Fruit fly (Drosophila melanogaster): ENCODE results near the gene CG45489.

The CG45489 gene

DNA sequence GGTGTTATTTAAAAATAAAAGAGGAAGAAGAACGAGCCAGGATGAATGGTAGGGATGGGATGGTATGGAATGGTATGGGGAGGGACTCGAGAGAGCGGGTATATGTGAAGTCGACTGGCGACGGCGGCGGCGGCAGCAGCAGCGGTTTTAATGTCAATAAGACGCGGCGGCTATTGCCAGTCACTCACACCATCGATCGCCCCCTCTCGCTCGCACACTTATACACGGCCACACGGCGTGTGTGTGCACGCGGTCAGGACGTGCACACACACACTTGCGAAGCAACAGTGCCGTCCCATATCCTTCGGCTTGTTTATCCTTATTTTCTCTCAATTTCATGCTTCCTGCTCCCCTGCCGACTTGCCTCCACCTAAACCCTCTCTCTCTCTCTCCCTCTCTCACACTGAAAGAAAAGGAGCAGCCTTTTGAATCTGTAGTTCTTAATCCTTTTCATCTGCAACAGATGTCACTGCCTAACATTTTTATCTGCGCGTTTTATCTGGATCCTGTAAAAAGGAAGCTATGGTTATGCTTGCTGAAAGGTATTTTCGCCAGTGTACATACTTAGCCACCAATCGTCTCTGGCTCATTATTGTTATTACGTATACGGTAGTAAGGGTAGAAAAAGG, 39.7 kb downstream of the CG45489 start (continued):
- no peak for TF ChIP-seq grn (GFP tag; optimal IDR thresholded peaks at IDR 0.05)
- peak; percentile 64 for TF ChIP-seq Nf-YC (tag; optimal IDR thresholded peaks at IDR 0.05)
- peak; percentile 84 for TF ChIP-seq ERR (GFP tag; optimal IDR thresholded peaks at IDR 0.05)
- TF ChIP-seq CG16813 (GFP tag; IDR thresholded peaks at IDR 0.05; ENCODE audit: partially characterized antibody): no peak
- TF ChIP-seq zfh1 (GFP tag; IDR thresholded peaks at IDR 0.05): peak; percentile 87
- peak; percentile 97 for TF ChIP-seq Ets65A (GFP tag)
- peak; percentile 68 for TF ChIP-seq CG14050 (GFP tag; IDR thresholded peaks at IDR 0.05)
- peak; percentile 65 for TF ChIP-seq gcm (GFP tag; optimal IDR thresholded peaks at IDR 0.05)
- peak; percentile 70 for TF ChIP-seq Hand (GFP tag; optimal IDR thresholded peaks at IDR 0.05)
- TF ChIP-seq Ptx1 (GFP tag; IDR thresholded peaks at IDR 0.05): peak; percentile 81
- TF ChIP-seq crp (GFP tag; optimal IDR thresholded peaks at IDR 0.05): peak in 1 of 2 experiments; percentile 41
- TF ChIP-seq CG10462 (GFP tag; optimal IDR thresholded peaks at IDR 0.05): peak; percentile 58
- TF ChIP-seq CG1233 (GFP tag; optimal IDR thresholded peaks at IDR 0.05): peak; percentile 81
- TF ChIP-seq CG7556 (GFP tag; optimal IDR thresholded peaks at IDR 0.05): peak; percentile 88
- no peak; the same call in 1 of the 2 replicates for TF ChIP-seq Poxn (GFP tag; IDR thresholded peaks at IDR 0.05)
- peak; percentile 71 for TF ChIP-seq CG13624 (GFP tag; optimal IDR thresholded peaks at IDR 0.05)
- TF ChIP-seq gsb-n (tag; optimal IDR thresholded peaks at IDR 0.05): peak; percentile 81
- peak; percentile 71 for TF ChIP-seq Nf-YB (GFP tag; optimal IDR thresholded peaks at IDR 0.05)
- TF ChIP-seq CG12155 (GFP tag; optimal IDR thresholded peaks at IDR 0.05): peak; percentile 82
- peak; percentile 64; the same call in 1 of the 2 replicates for TF ChIP-seq cas (GFP tag; IDR thresholded peaks at IDR 0.05)
- TF ChIP-seq CG12299 (tag; optimal IDR thresholded peaks at IDR 0.05): peak; percentile 72
- no peak for TF ChIP-seq CG14860 (GFP tag; IDR thresholded peaks at IDR 0.05; ENCODE audit: partially characterized antibody)
- TF ChIP-seq Doc3 (GFP tag; IDR thresholded peaks at IDR 0.05; ENCODE audit: partially characterized antibody): no peak
- peak; percentile 66 for TF ChIP-seq CG13123 (GFP tag; optimal IDR thresholded peaks at IDR 0.05)
- peak; percentile 78 for TF ChIP-seq CG12236 (GFP tag; optimal IDR thresholded peaks at IDR 0.05)
- TF ChIP-seq Fer2 (tag; optimal IDR thresholded peaks at IDR 0.05): peak; percentile 54
- TF ChIP-seq crc (GFP tag; optimal IDR thresholded peaks at IDR 0.05): peak; percentile 73
- peak; percentile 81 for TF ChIP-seq ATbp (GFP tag; optimal IDR thresholded peaks at IDR 0.05)
- peak; percentile 89 for TF ChIP-seq CG15073 (GFP tag; optimal IDR thresholded peaks at IDR 0.05)
- peak; percentile 78 for TF ChIP-seq nmo (GFP tag; optimal IDR thresholded peaks at IDR 0.05)
- TF ChIP-seq CG8478 (optimal IDR thresholded peaks at IDR 0.05): no peak
- peak; percentile 89 for TF ChIP-seq Side (GFP tag; optimal IDR thresholded peaks at IDR 0.05)
- peak; percentile 85 for TF ChIP-seq Mrtf (GFP tag; IDR thresholded peaks at IDR 0.05)
- peak; percentile 90 for TF ChIP-seq NfI (GFP tag; optimal IDR thresholded peaks at IDR 0.05)
- peak; percentile 79 for TF ChIP-seq Awh (GFP tag; IDR thresholded peaks at IDR 0.05)
- peak; percentile 81 for TF ChIP-seq HHEX (GFP tag; optimal IDR thresholded peaks at IDR 0.05)
- no peak for TF ChIP-seq yki (optimal IDR thresholded peaks at IDR 0.05)
- TF ChIP-seq CG1832 (GFP tag; optimal IDR thresholded peaks at IDR 0.05): peak; percentile 67
- TF ChIP-seq CG6791 (GFP tag; IDR thresholded peaks at IDR 0.05; ENCODE audit: partially characterized antibody): no peak
- TF ChIP-seq Stat92E (GFP tag; optimal IDR thresholded peaks at IDR 0.05): no peak
- peak; percentile 83 for TF ChIP-seq Dad (GFP tag; optimal IDR thresholded peaks at IDR 0.05)
- no peak for TF ChIP-seq HLHmδ (GFP tag; optimal IDR thresholded peaks at IDR 0.05)
- peak; percentile 88 for TF ChIP-seq row (GFP tag; IDR thresholded peaks at IDR 0.05)
- TF ChIP-seq Aef1 (GFP tag; IDR thresholded peaks at IDR 0.05): peak; percentile 72
- peak; percentile 83 for TF ChIP-seq H2.0 (GFP tag; IDR thresholded peaks at IDR 0.05)
- TF ChIP-seq dati (GFP tag; IDR thresholded peaks at IDR 0.05): no peak; the same call in 1 of the 2 replicates
- TF ChIP-seq CG2678 (tag; optimal IDR thresholded peaks at IDR 0.05): peak; percentile 87
- TF ChIP-seq sug (tag; optimal IDR thresholded peaks at IDR 0.05): peak; percentile 66
- peak; percentile 85 for TF ChIP-seq Hr3 (GFP tag; optimal IDR thresholded peaks at IDR 0.05)
- TF ChIP-seq nau (GFP tag; optimal IDR thresholded peaks at IDR 0.05): peak; percentile 48

All from whole organism, embryonic.